Worm (Caenorhabditis elegans) whole organism, L4 larva: ENCODE results near the gene ugt-50.

ENCODE experiments used
- D1046.2 ChIP-seq: fragments of 200-800 bp; sonication (Bioruptor generic); IDR thresholded peaks from 2 replicates; pipeline ENCODE4 v1.3.6; 2022; ENCODE audit warnings: missing genetic modification characterization, missing compliant biosample characterization
- F26F4.8 ChIP-seq: fragments of 200-800 bp; sonication (Bioruptor generic); conservative IDR thresholded peaks from 2 replicates; pipeline ENCODE4 v1.3.6; 2022; ENCODE audit warnings: missing genetic modification characterization, missing compliant biosample characterization
- R02D3.7 ChIP-seq: fragments of 150-350 bp; sonication (generic microtip); optimal IDR thresholded peaks from 3 replicates; lab custom pipeline; 2014; ENCODE audit warnings: missing biosample characterization, missing genetic modification characterization
- Y105C5A.15 ChIP-seq: fragments of 200-800 bp; sonication (Bioruptor generic); IDR thresholded peaks from 2 replicates; pipeline ENCODE4 v1.3.6; 2022; ENCODE audit warnings: missing genetic modification characterization, missing compliant biosample characterization
- Y48G9A.11 ChIP-seq: fragments of 200-800 bp; sonication (Bioruptor generic); IDR thresholded peaks from 2 replicates; pipeline ENCODE4 v1.3.6; 2022; ENCODE audit warnings: missing genetic modification reagents, missing genetic modification characterization, missing compliant biosample characterization
- Y5F2A.4 ChIP-seq: fragments of 200-800 bp; sonication (Bioruptor generic); optimal IDR thresholded peaks from 2 replicates; lab custom pipeline; 2018; ENCODE audit warnings: mild to moderate bottlenecking, missing genetic modification characterization, missing compliant biosample characterization
- ama-1 ChIP-seq: fragments of 150-350 bp; optimal IDR thresholded peaks from 2 replicates; lab custom pipeline; 2014; ENCODE audit warnings: inconsistent platforms, mixed read lengths
- arid-1 ChIP-seq: fragments of 200-800 bp; sonication (Bioruptor generic); conservative IDR thresholded peaks from 2 replicates; pipeline ENCODE4 v1.3.6; 2022; ENCODE audit warnings: missing genetic modification reagents, missing genetic modification characterization, missing compliant biosample characterization
- attf-4 ChIP-seq: sonication (generic microtip); optimal IDR thresholded peaks from 3 replicates; lab custom pipeline; 2017; ENCODE audit warnings: missing biosample characterization, missing genetic modification characterization
- ceh-28 ChIP-seq: fragments of 150-350 bp; optimal IDR thresholded peaks from 2 replicates; lab custom pipeline; 2014; ENCODE audit warnings: missing biosample characterization, missing genetic modification reagents, missing genetic modification characterization
- ceh-32 ChIP-seq: sonication (generic microtip); optimal IDR thresholded peaks from 2 replicates; lab custom pipeline; 2016; ENCODE audit warnings: mild to moderate bottlenecking, missing genetic modification characterization, missing compliant biosample characterization; ENCODE audit not compliant: poor library complexity
- ceh-44 ChIP-seq: fragments of 200-800 bp; sonication (Bioruptor generic); IDR thresholded peaks from 2 replicates; pipeline ENCODE4 v1.3.6; 2022; ENCODE audit warnings: missing genetic modification reagents, missing genetic modification characterization, missing compliant biosample characterization
- ceh-82 ChIP-seq: sonication (generic microtip); optimal IDR thresholded peaks from 2 replicates; lab custom pipeline; 2017; ENCODE audit warnings: missing biosample characterization, missing genetic modification characterization
- ces-1 ChIP-seq: fragments of 150-350 bp; sonication (generic microtip); optimal IDR thresholded peaks from 4 replicates; lab custom pipeline; 2014; ENCODE audit warnings: missing biosample characterization, missing genetic modification reagents, missing genetic modification characterization
- daf-12 ChIP-seq: fragments of 150-350 bp; optimal IDR thresholded peaks from 2 replicates; lab custom pipeline; 2014; ENCODE audit warnings: missing biosample characterization, missing genetic modification reagents, missing genetic modification characterization
- daf-8 ChIP-seq: fragments of 200-800 bp; sonication (Bioruptor generic); IDR thresholded peaks from 2 replicates; pipeline ENCODE4 v1.3.6; 2022; ENCODE audit warnings: missing genetic modification characterization, missing compliant biosample characterization
- dmd-6 ChIP-seq: fragments of 200-800 bp; sonication (Bioruptor generic); IDR thresholded peaks from 2 replicates; pipeline ENCODE4 v1.3.6; 2022; ENCODE audit warnings: missing genetic modification reagents, missing genetic modification characterization, missing compliant biosample characterization
- dmd-8 ChIP-seq: fragments of 200-800 bp; sonication (Bioruptor generic); IDR thresholded peaks from 2 replicates; pipeline ENCODE4 v1.3.6; 2022; ENCODE audit warnings: missing genetic modification characterization, missing compliant biosample characterization
- dmd-9 ChIP-seq: fragments of 200-800 bp; sonication (Bioruptor generic); IDR thresholded peaks from 2 replicates; pipeline ENCODE4 v1.3.6; 2022; ENCODE audit warnings: missing genetic modification reagents, missing genetic modification characterization, missing compliant biosample characterization
- egl-43 ChIP-seq: fragments of 200-800 bp; sonication (Bioruptor generic); IDR thresholded peaks from 2 replicates; pipeline ENCODE4 v1.3.6; 2022; ENCODE audit warnings: missing genetic modification reagents, missing genetic modification characterization, missing compliant biosample characterization
- fos-1 ChIP-seq: fragments of 150-350 bp; optimal IDR thresholded peaks from 2 replicates; lab custom pipeline; 2014; ENCODE audit warnings: missing biosample characterization, missing genetic modification characterization
- gei-8 ChIP-seq: fragments of 200-800 bp; sonication (Bioruptor generic); optimal IDR thresholded peaks from 2 replicates; lab custom pipeline; 2018; ENCODE audit warnings: mild to moderate bottlenecking, missing genetic modification characterization, missing compliant biosample characterization
- hif-1 ChIP-seq, 2 experiments: sonication (generic microtip); optimal IDR thresholded peaks; 2 replicates each; lab custom pipeline; 2016 to 2017; ENCODE audit warnings: missing compliant biosample characterization in 2 of 2, missing genetic modification characterization in 2 of 2, missing genetic modification reagents in 2 of 2, missing genotype in 2 of 2, mild to moderate bottlenecking in 1 of 2
- hlh-11 ChIP-seq: fragments of 200-800 bp; sonication (Bioruptor generic); optimal IDR thresholded peaks from 2 replicates; lab custom pipeline; 2018; ENCODE audit warnings: mild to moderate bottlenecking, missing genetic modification characterization, missing compliant biosample characterization
- hmg-1.1 ChIP-seq: fragments of 200-800 bp; sonication (Bioruptor generic); IDR thresholded peaks from 2 replicates; pipeline ENCODE4 v1.3.6; 2022; ENCODE audit warnings: missing genetic modification reagents, missing genetic modification characterization, missing compliant biosample characterization
- jun-1 ChIP-seq: fragments of 150-350 bp; optimal IDR thresholded peaks from 2 replicates; lab custom pipeline; 2014; ENCODE audit warnings: missing biosample characterization, missing genetic modification reagents, missing genetic modification characterization
- lin-1 ChIP-seq: fragments of 200-800 bp; sonication (Bioruptor generic); IDR thresholded peaks from 2 replicates; pipeline ENCODE4 v1.3.6; 2022; ENCODE audit warnings: missing genetic modification reagents, missing genetic modification characterization, missing compliant biosample characterization
- madf-5 ChIP-seq, 2 experiments: fragments of 200-800 bp; sonication (Bioruptor generic); IDR thresholded peaks; 2 replicates each; pipeline ENCODE4 v1.3.6; 2022; ENCODE audit warnings: missing compliant biosample characterization in 2 of 2, missing genetic modification characterization in 2 of 2
- mdl-1 ChIP-seq, 2 experiments: fragments of 150-350 bp in 1 of 2; sonication (generic microtip) in 1 of 2; optimal IDR thresholded peaks; 2 replicates each; lab custom pipeline; 2014 to 2017; ENCODE audit warnings: missing biosample characterization in 2 of 2, missing genetic modification characterization in 2 of 2
- mep-1 ChIP-seq: fragments of 150-350 bp; sonication (generic microtip); optimal IDR thresholded peaks from 3 replicates; lab custom pipeline; 2014; ENCODE audit warnings: missing biosample characterization, missing genetic modification characterization
- mes-2 ChIP-seq: sonication (generic microtip); optimal IDR thresholded peaks from 2 replicates; lab custom pipeline; 2016; ENCODE audit warnings: missing genotype, mild to moderate bottlenecking, missing genetic modification characterization, missing compliant biosample characterization; ENCODE audit not compliant: poor library complexity, severe bottlenecking
- nhr-11 ChIP-seq: fragments of 150-350 bp; optimal IDR thresholded peaks from 2 replicates; lab custom pipeline; 2014; ENCODE audit warnings: missing biosample characterization, missing genetic modification characterization
- nhr-111 ChIP-seq: fragments of 200-800 bp; sonication (Bioruptor generic); optimal IDR thresholded peaks from 2 replicates; lab custom pipeline; 2018; ENCODE audit warnings: mild to moderate bottlenecking, missing genetic modification characterization, missing compliant biosample characterization
- nhr-237 ChIP-seq: sonication (generic microtip); optimal IDR thresholded peaks from 2 replicates; lab custom pipeline; 2017; ENCODE audit warnings: missing biosample characterization, missing genetic modification characterization
- pha-4 ChIP-seq, 2 experiments: fragments of 150-350 bp in 1 of 2; fragments of 200-800 bp in 1 of 2; sonication (Bioruptor generic) in 1 of 2; IDR thresholded peaks in 1 of 2; optimal IDR thresholded peaks in 1 of 2; 2 replicates each; pipeline versions ENCODE4 v1.3.6 to Lab custom; 2014 to 2022; ENCODE audit warnings: missing genetic modification characterization in 2 of 2, missing genetic modification reagents in 2 of 2, missing biosample characterization in 1 of 2, missing compliant biosample characterization in 1 of 2
- pqm-1 ChIP-seq: sonication (generic microtip); optimal IDR thresholded peaks from 2 replicates; lab custom pipeline; 2017; ENCODE audit warnings: missing biosample characterization, missing genetic modification characterization
- saeg-2 ChIP-seq: fragments of 200-800 bp; sonication (Bioruptor generic); IDR thresholded peaks from 2 replicates; pipeline ENCODE4 v1.3.6; 2022; ENCODE audit warnings: missing genetic modification reagents, missing genetic modification characterization, missing compliant biosample characterization
- snpc-1.2 ChIP-seq: fragments of 200-800 bp; sonication (Bioruptor generic); IDR thresholded peaks from 2 replicates; pipeline ENCODE4 v1.3.6; 2022; ENCODE audit warnings: missing genetic modification reagents, missing genetic modification characterization, missing compliant biosample characterization
- snpc-4 ChIP-seq: fragments of 150-350 bp; optimal IDR thresholded peaks from 2 replicates; lab custom pipeline; 2014; ENCODE audit warnings: missing biosample characterization, missing genetic modification characterization
- spr-1 ChIP-seq: sonication (generic microtip); optimal IDR thresholded peaks from 2 replicates; lab custom pipeline; 2016; ENCODE audit warnings: mild to moderate bottlenecking, missing genetic modification characterization, missing compliant biosample characterization
- spr-3 ChIP-seq: fragments of 200-800 bp; sonication (Bioruptor generic); optimal IDR thresholded peaks from 2 replicates; lab custom pipeline; 2018; ENCODE audit warnings: mild to moderate bottlenecking, missing genetic modification characterization, missing compliant biosample characterization
- tra-1 ChIP-seq: fragments of 200-800 bp; sonication (Bioruptor generic); IDR thresholded peaks from 2 replicates; pipeline ENCODE4 v1.3.6; 2022; ENCODE audit warnings: missing genetic modification reagents, missing genetic modification characterization, missing compliant biosample characterization
- unc-130 ChIP-seq: sonication (generic microtip); optimal IDR thresholded peaks from 2 replicates; lab custom pipeline; 2016; ENCODE audit warnings: missing genetic modification reagents, missing genetic modification characterization, missing compliant biosample characterization
- vab-7 ChIP-seq: fragments of 200-800 bp; sonication (Bioruptor generic); IDR thresholded peaks from 2 replicates; pipeline ENCODE4 v1.3.6; 2022; ENCODE audit warnings: missing genetic modification reagents, missing genetic modification characterization, missing compliant biosample characterization
- zfp-2 ChIP-seq: sonication (generic microtip); optimal IDR thresholded peaks from 2 replicates; lab custom pipeline; 2016; ENCODE audit warnings: mild to moderate bottlenecking, missing genetic modification characterization, missing compliant biosample characterization
- zip-2 ChIP-seq: fragments of 150-350 bp; optimal IDR thresholded peaks from 2 replicates; lab custom pipeline; 2014; ENCODE audit warnings: missing biosample characterization, missing genetic modification characterization
- ztf-11 ChIP-seq: fragments of 150-350 bp; optimal IDR thresholded peaks from 2 replicates; lab custom pipeline; 2014; ENCODE audit warnings: missing biosample characterization, missing genetic modification characterization

ugt-50 gene

DNA sequence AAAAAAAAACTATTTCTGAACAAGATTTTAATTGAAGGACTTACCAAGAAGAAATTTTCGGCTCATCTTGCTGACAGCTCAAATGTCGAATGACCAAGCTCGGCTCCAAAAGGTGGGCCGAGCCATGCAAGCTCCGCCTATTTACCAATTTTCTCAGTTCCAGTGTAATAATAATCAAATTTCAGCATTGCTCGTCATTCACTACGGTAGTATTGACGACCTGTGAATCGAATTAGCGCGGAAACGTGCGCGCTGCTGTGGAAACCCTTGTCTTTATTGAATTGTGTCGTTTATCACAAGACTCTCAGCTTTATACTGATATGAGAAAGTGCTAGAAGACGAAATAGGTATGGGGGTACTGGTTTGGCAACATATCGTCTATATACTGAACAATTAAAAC, 27.8 kb upstream of the ugt-50 start, which contains the start of gene nlp-76 (continued):
- TF ChIP-seq R02D3.7 (tag; lab: Kevin White, UChicago): no peak
- TF ChIP-seq pqm-1 (tag; lab: Kevin White, UChicago): no peak
- 0 out of 2 replicates have a peak, but pooled peaks have one; percentile 36 for TF ChIP-seq hmg-1.1 (GFP tag; lab: Robert Waterston, UW)
- TF ChIP-seq daf-12: no peak
- no peak for TF ChIP-seq snpc-4 (tag; lab: Kevin White, UChicago)
- no peak for TF ChIP-seq nhr-111 (GFP tag; lab: Kevin White, UChicago)
- TF ChIP-seq mes-2: no peak
- TF ChIP-seq zfp-2 (tag; lab: Kevin White, UChicago): no peak
- TF ChIP-seq dmd-8 (GFP tag; lab: Robert Waterston, UW): no peak
- TF ChIP-seq Y48G9A.11 (GFP tag; lab: Robert Waterston, UW): no peak
- TF ChIP-seq ceh-32 (tag; lab: Kevin White, UChicago): no peak
- TF ChIP-seq ceh-44 (GFP tag; lab: Robert Waterston, UW): no peak
- peak; percentile 41; the same call in 1 of the 2 replicates for TF ChIP-seq dmd-9 (GFP tag; lab: Robert Waterston, UW)
- no peak for TF ChIP-seq D1046.2 (GFP tag; lab: Robert Waterston, UW)
- no peak for TF ChIP-seq arid-1
- no peak for TF ChIP-seq unc-130 (GFP tag; lab: Kevin White, UChicago)
- TF ChIP-seq vab-7 (GFP tag; lab: Robert Waterston, UW): no peak
- no peak for TF ChIP-seq snpc-1.2
- no peak for TF ChIP-seq ztf-11 (tag; lab: Kevin White, UChicago)

DNA sequence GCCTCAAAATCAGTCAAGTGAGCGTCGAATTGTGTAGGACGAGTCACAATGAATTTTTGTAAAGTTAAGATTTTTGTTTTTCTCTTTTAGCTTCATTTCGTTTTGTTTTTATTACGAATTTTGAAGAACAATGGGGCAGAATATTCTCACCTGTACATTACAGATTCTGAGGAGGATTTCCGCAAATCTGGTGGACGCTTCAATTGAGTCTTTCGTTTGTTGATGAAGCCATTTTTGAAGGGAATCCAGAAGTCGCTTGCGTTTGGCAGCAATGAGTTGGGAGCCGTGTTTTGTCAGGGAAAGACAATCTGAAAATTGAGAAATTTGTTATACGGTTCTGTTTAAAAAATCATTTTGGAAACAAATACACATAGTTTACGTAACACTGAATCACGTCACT, 26.9 kb upstream of the ugt-50 start:
- TF ChIP-seq madf-5 (GFP tag; IDR thresholded peaks at IDR 0.05; lab: Robert Waterston, UW): no peak
- no peak for TF ChIP-seq mep-1 (tag; lab: Kevin White, UChicago)

DNA sequence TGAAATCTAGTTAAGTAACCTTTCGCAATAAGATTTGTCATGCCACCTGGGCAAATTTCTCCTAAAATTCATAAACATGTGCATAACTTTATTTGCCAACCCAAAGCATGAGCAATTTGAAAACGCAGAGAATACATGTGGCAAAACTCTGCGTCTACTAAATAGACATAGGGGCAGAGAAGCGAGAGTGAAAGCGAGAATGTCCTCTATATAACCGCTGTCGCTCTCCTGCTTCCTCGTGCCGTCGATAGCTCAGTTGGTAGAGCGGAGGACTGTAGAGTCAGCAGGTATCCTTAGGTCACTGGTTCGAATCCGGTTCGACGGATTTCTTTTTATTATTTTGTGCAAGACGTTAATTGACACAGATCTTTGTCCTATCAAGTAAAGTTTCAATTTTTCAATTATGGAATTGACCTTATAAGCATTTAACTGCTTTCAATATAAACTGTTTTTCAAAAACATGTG, 26.4 kb upstream of the ugt-50 start:
- peak; percentile 44 to 55 for TF ChIP-seq mdl-1 (tag; optimal IDR thresholded peaks at IDR 0.05; lab: Kevin White, UChicago)
- TF ChIP-seq Y105C5A.15 (GFP tag; lab: Robert Waterston, UW): peak; percentile 97
- TF ChIP-seq gei-8 (GFP tag; lab: Kevin White, UChicago): peak; percentile 92
- peak; percentile 85 for TF ChIP-seq spr-1 (tag; lab: Kevin White, UChicago)
- peak; percentile 77 for TF ChIP-seq hlh-11 (tag; lab: Kevin White, UChicago)
- peak; percentile 30 to 66 for TF ChIP-seq hif-1 (tag; optimal IDR thresholded peaks at IDR 0.05; lab: Kevin White, UChicago)
- TF ChIP-seq Y5F2A.4 (GFP tag; lab: Kevin White, UChicago): peak; percentile 65
- peak; percentile 77 for TF ChIP-seq saeg-2 (GFP tag; lab: Robert Waterston, UW)
- TF ChIP-seq jun-1 (tag; lab: Kevin White, UChicago): no peak
- no peak for TF ChIP-seq nhr-237 (tag; lab: Kevin White, UChicago)
- TF ChIP-seq ama-1 (lab: Kevin White, UChicago): peak; percentile 14
- TF ChIP-seq ces-1: no peak
- TF ChIP-seq snpc-1.2: peak; percentile 93
- TF ChIP-seq zip-2 (tag; lab: Kevin White, UChicago): peak; percentile 71
- TF ChIP-seq nhr-111 (GFP tag; lab: Kevin White, UChicago): peak; percentile 83
- peak; percentile 66 for TF ChIP-seq spr-3
- TF ChIP-seq F26F4.8 (GFP tag; lab: Robert Waterston, UW): peak; percentile 86
- peak; percentile 88 for TF ChIP-seq tra-1 (GFP tag; lab: Robert Waterston, UW)
- TF ChIP-seq nhr-11 (tag; lab: Kevin White, UChicago): peak; percentile 61
- TF ChIP-seq ceh-28: no peak
- TF ChIP-seq daf-8 (GFP tag; lab: Robert Waterston, UW): 0 out of 2 replicates have a peak, but pooled peaks have one; percentile 73
- peak; percentile 95 for TF ChIP-seq pha-4 (GFP tag; IDR thresholded peaks at IDR 0.05; lab: Robert Waterston, UW)
- no peak for TF ChIP-seq pha-4 (tag; optimal IDR thresholded peaks at IDR 0.05; lab: Kevin White, UChicago)
- peak; percentile 95 for TF ChIP-seq arid-1
- TF ChIP-seq lin-1 (GFP tag; lab: Robert Waterston, UW): peak; percentile 91
- TF ChIP-seq hmg-1.1 (GFP tag; lab: Robert Waterston, UW): peak; percentile 96
- peak; percentile 93 for TF ChIP-seq dmd-8 (GFP tag; lab: Robert Waterston, UW)
- TF ChIP-seq ceh-82 (tag; lab: Kevin White, UChicago): no peak
- no peak for TF ChIP-seq attf-4 (tag; lab: Kevin White, UChicago)
- peak; percentile 70 for TF ChIP-seq dmd-6 (GFP tag; lab: Robert Waterston, UW)
- peak; percentile 99 for TF ChIP-seq egl-43 (GFP tag; lab: Robert Waterston, UW)
- TF ChIP-seq pqm-1 (tag; lab: Kevin White, UChicago): no peak
- no peak for TF ChIP-seq fos-1
